Worm (Caenorhabditis elegans): ENCODE measurements around the gene dsl-3.

The dsl-3 gene

ce11 chrIV:1597018-1597417 lies 13.1 kb upstream of the dsl-3 start, which contains the start of gene ced-2:
TSS of gene ced-2 (plus strand) at chrIV:1597318.
- no peak for TF ChIP-seq tbx-37 (GFP tag; conservative IDR thresholded peaks at IDR 0.05)
- no peak for TF ChIP-seq scrt-1 (GFP tag; IDR thresholded peaks at IDR 0.05)
- TF ChIP-seq ets-7 (tag; optimal IDR thresholded peaks at IDR 0.05) = no peak
- no peak for TF ChIP-seq F13C5.2 (tag; optimal IDR thresholded peaks at IDR 0.05)
- no peak for TF ChIP-seq ceh-36 (tag; optimal IDR thresholded peaks at IDR 0.05)
- TF ChIP-seq ceh-13 (GFP tag; optimal IDR thresholded peaks at IDR 0.05) = no peak
- TF ChIP-seq hnd-1 (tag; optimal IDR thresholded peaks at IDR 0.05) = no peak
- no peak for TF ChIP-seq tra-4 (tag; optimal IDR thresholded peaks at IDR 0.05)
- TF ChIP-seq pes-1 (GFP tag; IDR thresholded peaks at IDR 0.05) = no peak
- TF ChIP-seq sea-1 (GFP tag; conservative IDR thresholded peaks at IDR 0.05) = no peak
- no peak for TF ChIP-seq aly-1 (tag; optimal IDR thresholded peaks at IDR 0.05)
- TF ChIP-seq hmg-4 (GFP tag; optimal IDR thresholded peaks at IDR 0.05) = no peak
- TF ChIP-seq tbx-11 (GFP tag; IDR thresholded peaks at IDR 0.05) = no peak

- no peak for TF ChIP-seq B0310.2 (tag; optimal IDR thresholded peaks at IDR 0.05)
- no peak for TF ChIP-seq hmg-4 (GFP tag; optimal IDR thresholded peaks at IDR 0.05)
- no peak for TF ChIP-seq ets-7 (tag; optimal IDR thresholded peaks at IDR 0.05)
- no peak for TF ChIP-seq hnd-1 (tag; optimal IDR thresholded peaks at IDR 0.05)
- TF ChIP-seq ceh-13 (GFP tag; optimal IDR thresholded peaks at IDR 0.05) = no peak
- TF ChIP-seq pes-1 (GFP tag; IDR thresholded peaks at IDR 0.05) = no peak
- TF ChIP-seq F13C5.2 (tag; optimal IDR thresholded peaks at IDR 0.05) = no peak
- no peak for TF ChIP-seq tra-4 (tag; optimal IDR thresholded peaks at IDR 0.05)
- no peak for TF ChIP-seq tbx-11 (GFP tag; IDR thresholded peaks at IDR 0.05)
These were observed 9.3 kb upstream of the dsl-3 start for ce11 chrIV:1600784-1601183.

ce11 chrIV:1601357-1601756 lies 8.7 kb upstream of the dsl-3 start, which contains the start of gene set-23:
TSS of gene set-23 (plus strand) at chrIV:1601657.
- TF ChIP-seq B0310.2 (tag; optimal IDR thresholded peaks at IDR 0.05) (no peak), hnd-1 (tag; optimal IDR thresholded peaks at IDR 0.05) (no peak), flt-1 (GFP tag; IDR thresholded peaks at IDR 0.05) (no peak), ama-1 (optimal IDR thresholded peaks at IDR 0.05) (no peak), tbx-37 (GFP tag; conservative IDR thresholded peaks at IDR 0.05) (no peak), aly-1 (tag; optimal IDR thresholded peaks at IDR 0.05) (no peak), pes-1 (GFP tag; IDR thresholded peaks at IDR 0.05) (no peak), F13C5.2 (tag; optimal IDR thresholded peaks at IDR 0.05) (no peak)

- TF ChIP-seq B0310.2 (tag; optimal IDR thresholded peaks at IDR 0.05) (no peak), sea-1 (GFP tag; conservative IDR thresholded peaks at IDR 0.05) (no peak), scrt-1 (GFP tag; IDR thresholded peaks at IDR 0.05) (no peak), tra-4 (tag; optimal IDR thresholded peaks at IDR 0.05) (no peak), aly-1 (tag; optimal IDR thresholded peaks at IDR 0.05) (no peak), pes-1 (GFP tag; IDR thresholded peaks at IDR 0.05) (no peak), F13C5.2 (tag; optimal IDR thresholded peaks at IDR 0.05) (no peak), flt-1 (GFP tag; IDR thresholded peaks at IDR 0.05) (no peak), ets-7 (tag; optimal IDR thresholded peaks at IDR 0.05) (no peak), ceh-36 (tag; optimal IDR thresholded peaks at IDR 0.05) (no peak), hnd-1 (tag; optimal IDR thresholded peaks at IDR 0.05) (no peak), ceh-13 (GFP tag; optimal IDR thresholded peaks at IDR 0.05) (no peak), hmbx-1 (tag; optimal IDR thresholded peaks at IDR 0.05) (no peak), tbx-11 (GFP tag; IDR thresholded peaks at IDR 0.05) (no peak), hmg-4 (GFP tag; optimal IDR thresholded peaks at IDR 0.05) (no peak), tbx-37 (GFP tag; conservative IDR thresholded peaks at IDR 0.05) (no peak), ama-1 (optimal IDR thresholded peaks at IDR 0.05) (no peak)
These were observed 7.1 kb upstream of the dsl-3 start for ce11 chrIV:1602936-1603457.

ce11 chrIV:1605276-1605762 lies 4.8 kb upstream of the dsl-3 start, which contains the start of gene Y41D4B.11:
TSS of gene Y41D4B.11 (plus strand) at chrIV:1605712.
- no peak for TF ChIP-seq hnd-1 (tag; optimal IDR thresholded peaks at IDR 0.05)
- no peak for TF ChIP-seq hmg-4 (GFP tag; optimal IDR thresholded peaks at IDR 0.05)
- no peak for TF ChIP-seq hmbx-1 (tag; optimal IDR thresholded peaks at IDR 0.05)

- TF ChIP-seq flt-1 (GFP tag; IDR thresholded peaks at IDR 0.05) (no peak), ceh-13 (GFP tag; optimal IDR thresholded peaks at IDR 0.05) (no peak), aly-1 (tag; optimal IDR thresholded peaks at IDR 0.05) (no peak), hmbx-1 (tag; optimal IDR thresholded peaks at IDR 0.05) (no peak), ama-1 (optimal IDR thresholded peaks at IDR 0.05) (no peak), B0310.2 (tag; optimal IDR thresholded peaks at IDR 0.05) (no peak), scrt-1 (GFP tag; IDR thresholded peaks at IDR 0.05) (no peak), hmg-4 (GFP tag; optimal IDR thresholded peaks at IDR 0.05) (no peak), hnd-1 (tag; optimal IDR thresholded peaks at IDR 0.05) (no peak), ets-7 (tag; optimal IDR thresholded peaks at IDR 0.05) (no peak), tra-4 (tag; optimal IDR thresholded peaks at IDR 0.05) (no peak), sea-1 (GFP tag; conservative IDR thresholded peaks at IDR 0.05) (no peak), tbx-11 (GFP tag; IDR thresholded peaks at IDR 0.05) (no peak)
These were observed 3.5 kb downstream of the dsl-3 start, which contains the start of gene nhr-122 for ce11 chrIV:1613592-1613991. TSS of gene nhr-122 (plus strand) at chrIV:1613892.

ce11 chrIV:1619519-1620311 lies 9.6 kb downstream of the dsl-3 start, which contains the start of gene nhr-92:
TSS of gene nhr-92 (plus strand) at chrIV:1620094.
- TF ChIP-seq flt-1 (GFP tag; IDR thresholded peaks at IDR 0.05) (no peak), scrt-1 (GFP tag; IDR thresholded peaks at IDR 0.05) (no peak), ceh-36 (tag; optimal IDR thresholded peaks at IDR 0.05) (no peak), hmg-4 (GFP tag; optimal IDR thresholded peaks at IDR 0.05) (no peak), tbx-11 (GFP tag; IDR thresholded peaks at IDR 0.05) (no peak), B0310.2 (tag; optimal IDR thresholded peaks at IDR 0.05) (no peak), ets-7 (tag; optimal IDR thresholded peaks at IDR 0.05) (no peak)
